Worm (Caenorhabditis elegans): ENCODE measurements around the gene T10F2.5.

T10F2.5 gene

DNA sequence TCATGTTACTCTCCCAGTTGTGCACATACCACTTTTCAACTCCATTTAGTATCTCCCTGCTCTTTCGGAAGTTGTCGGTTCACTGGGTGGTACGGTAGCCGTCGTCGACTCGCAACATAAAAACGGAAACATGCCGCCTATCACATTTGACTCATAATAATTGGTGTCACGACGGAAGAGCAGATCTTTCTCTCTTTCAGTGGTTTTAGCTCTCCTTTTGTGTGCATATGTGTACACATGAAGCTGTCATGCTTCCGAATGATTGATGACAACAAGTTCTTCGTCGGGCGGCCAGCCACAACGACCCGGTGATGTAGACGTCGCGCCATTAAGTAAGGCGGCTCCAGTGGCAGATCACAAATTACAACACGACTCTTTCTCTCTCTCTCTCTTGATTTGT, 33.6 kb downstream of the T10F2.5 start:
- TF ChIP-seq nhr-11 (tag; optimal IDR thresholded peaks at IDR 0.05) (no peak), K09A11.1 (tag; optimal IDR thresholded peaks at IDR 0.05; ENCODE audit: insufficient read depth) (no peak), unc-55 (GFP tag; optimal IDR thresholded peaks at IDR 0.05) (peak; percentile 40), hlh-8 (tag; optimal IDR thresholded peaks at IDR 0.05) (no peak), elt-2 (tag; optimal IDR thresholded peaks at IDR 0.05) (no peak), ref-2 (tag; optimal IDR thresholded peaks at IDR 0.05) (no peak), T23F11.4 (GFP tag; optimal IDR thresholded peaks at IDR 0.05) (no peak), ceh-2 (tag; optimal IDR thresholded peaks at IDR 0.05) (no peak), ceh-34 (tag; optimal IDR thresholded peaks at IDR 0.05) (no peak), ceh-24 (tag; optimal IDR thresholded peaks at IDR 0.05) (no peak), F13H6.1 (tag; optimal IDR thresholded peaks at IDR 0.05) (no peak), tbx-2 (tag; optimal IDR thresholded peaks at IDR 0.05) (peak; percentile 47), ceh-45 (GFP tag; IDR thresholded peaks at IDR 0.05) (no peak), ceh-14 (tag; optimal IDR thresholded peaks at IDR 0.05) (no peak)

ce11 chrIII:5124385-5124784, 35.0 kb downstream of the T10F2.5 start:
- TF ChIP-seq nhr-11 (tag; optimal IDR thresholded peaks at IDR 0.05) (no peak), tbx-2 (tag; optimal IDR thresholded peaks at IDR 0.05) (peak; percentile 79), unc-55 (GFP tag; optimal IDR thresholded peaks at IDR 0.05) (peak; percentile 52), nfya-1 (tag; optimal IDR thresholded peaks at IDR 0.05) (no peak)

- peak; percentile 29 for TF ChIP-seq tbx-2 (tag; optimal IDR thresholded peaks at IDR 0.05)
- no peak for TF ChIP-seq tbx-7 (tag; optimal IDR thresholded peaks at IDR 0.05)
These were observed 38.8 kb downstream of the T10F2.5 start for ce11 chrIII:5120593-5120992.

ce11 chrIII:5119063-5119462, 40.3 kb downstream of the T10F2.5 start:
- TF ChIP-seq ztf-16 (tag; optimal IDR thresholded peaks at IDR 0.05) = no peak
- no peak for TF ChIP-seq lin-11 (tag; optimal IDR thresholded peaks at IDR 0.05)
- TF ChIP-seq hlh-30 (tag; optimal IDR thresholded peaks at IDR 0.05; ENCODE audit: insufficient read depth) = no peak
- TF ChIP-seq syd-9 (tag; optimal IDR thresholded peaks at IDR 0.05) = no peak
- TF ChIP-seq T23F11.4 (GFP tag; optimal IDR thresholded peaks at IDR 0.05) = no peak

DNA sequence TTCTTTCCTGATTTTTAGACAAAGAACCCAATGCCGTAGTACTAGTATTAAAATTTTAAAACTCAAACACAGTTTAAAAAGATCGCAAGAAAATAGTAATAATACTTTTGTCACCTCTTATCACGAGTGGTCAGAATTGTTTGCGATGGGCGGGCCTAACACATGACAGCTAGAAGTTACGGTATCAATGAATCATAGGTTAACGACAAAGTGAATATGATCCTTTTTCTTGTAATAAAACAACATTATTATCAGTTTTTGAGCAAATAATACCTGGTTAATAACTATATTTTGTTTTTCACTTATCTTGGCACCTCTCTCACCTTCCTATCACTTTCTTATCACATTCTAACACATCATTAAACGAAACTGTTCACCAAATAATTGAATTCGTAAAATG, 46.4 kb downstream of the T10F2.5 start:
- TF ChIP-seq T23F11.4 (GFP tag; optimal IDR thresholded peaks at IDR 0.05) = no peak
- TF ChIP-seq ama-1 (optimal IDR thresholded peaks at IDR 0.05) = no peak
- TF ChIP-seq ceh-18 (tag; optimal IDR thresholded peaks at IDR 0.05) = no peak
- no peak for TF ChIP-seq unc-42 (tag; optimal IDR thresholded peaks at IDR 0.05)
- no peak for TF ChIP-seq hlh-13 (GFP tag; optimal IDR thresholded peaks at IDR 0.05)
- no peak for TF ChIP-seq fkh-10 (GFP tag; optimal IDR thresholded peaks at IDR 0.05)
- no peak for TF ChIP-seq npax-4 (tag; optimal IDR thresholded peaks at IDR 0.05)
- TF ChIP-seq syd-9 (tag; optimal IDR thresholded peaks at IDR 0.05) = no peak
- TF ChIP-seq hlh-8 (tag; optimal IDR thresholded peaks at IDR 0.05) = no peak
- TF ChIP-seq ref-2 (tag; optimal IDR thresholded peaks at IDR 0.05) = no peak
- TF ChIP-seq pha-4 (tag; optimal IDR thresholded peaks at IDR 0.05) = no peak
- no peak for TF ChIP-seq ceh-34 (tag; optimal IDR thresholded peaks at IDR 0.05)
- no peak for TF ChIP-seq ceh-14 (tag; optimal IDR thresholded peaks at IDR 0.05)
- TF ChIP-seq odd-2 (tag; optimal IDR thresholded peaks at IDR 0.05) = no peak
- no peak for TF ChIP-seq ceh-30 (tag; optimal IDR thresholded peaks at IDR 0.05)
- no peak for TF ChIP-seq pax-1 (tag; optimal IDR thresholded peaks at IDR 0.05)
- TF ChIP-seq hlh-30 (tag; optimal IDR thresholded peaks at IDR 0.05; ENCODE audit: insufficient read depth) = no peak
- TF ChIP-seq gmeb-2 (tag; optimal IDR thresholded peaks at IDR 0.05) = no peak
- TF ChIP-seq lim-6 (tag; optimal IDR thresholded peaks at IDR 0.05) = no peak
- TF ChIP-seq ceh-45 (GFP tag; IDR thresholded peaks at IDR 0.05) = no peak

- no peak for TF ChIP-seq dve-1 (tag; optimal IDR thresholded peaks at IDR 0.05)
- TF ChIP-seq Y22D7AL.16 (tag; optimal IDR thresholded peaks at IDR 0.05) = no peak
These were observed 47.0 kb downstream of the T10F2.5 start for ce11 chrIII:5112399-5112798.

Data from whole organism, late embryonic.